Fruit fly (Drosophila melanogaster): ENCODE measurements around the gene meru.

meru gene

DNA sequence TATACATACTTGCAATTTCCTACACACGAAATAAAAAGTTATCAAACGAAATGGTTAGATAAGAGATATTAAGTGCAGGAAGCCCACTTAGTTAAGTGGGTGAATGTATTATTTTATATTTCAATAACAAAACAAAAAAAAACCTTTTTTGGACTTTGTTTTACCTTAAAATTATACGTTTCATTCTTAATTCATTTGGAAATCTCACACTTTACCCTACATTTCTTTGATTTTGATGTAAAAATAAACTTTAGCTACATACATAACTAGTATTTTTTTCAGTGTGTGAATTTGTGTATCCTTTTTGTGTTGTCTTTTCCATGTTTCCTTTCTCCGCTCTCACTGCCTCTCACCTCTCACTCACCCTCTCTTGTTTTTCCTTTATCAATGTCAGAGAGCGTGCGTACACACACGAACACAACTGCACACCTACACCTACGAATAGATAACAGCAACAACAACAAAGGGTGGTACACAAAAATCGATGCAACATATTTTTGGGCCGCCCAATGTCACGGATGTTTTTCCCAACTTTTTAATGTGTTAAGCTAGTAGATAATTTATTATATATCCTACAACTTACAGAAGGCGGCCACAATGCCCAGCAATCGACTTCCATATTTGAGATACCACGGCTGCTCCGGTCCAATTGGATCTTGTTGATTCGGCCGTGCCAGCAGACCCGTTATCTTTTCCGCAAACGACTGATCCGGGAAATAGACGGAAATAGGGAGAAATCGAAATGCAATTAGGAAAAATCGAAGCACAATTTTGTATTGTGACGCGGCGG, 28.3 kb downstream of the meru start (continued):
- TF ChIP-seq org-1 (GFP tag; optimal IDR thresholded peaks at IDR 0.05) (peak; percentile 67), CG18262 (tag; optimal IDR thresholded peaks at IDR 0.05) (peak; percentile 73), CG2712 (tag; optimal IDR thresholded peaks at IDR 0.05) (peak; percentile 82), fd96Cb (tag; optimal IDR thresholded peaks at IDR 0.05) (peak; percentile 71), CG17361 (GFP tag; IDR thresholded peaks at IDR 0.05) (peak; percentile 71), ash1 (GFP tag; optimal IDR thresholded peaks at IDR 0.05) (no peak), az2 (GFP tag; optimal IDR thresholded peaks at IDR 0.05) (peak; percentile 77), Atf6 (GFP tag; IDR thresholded peaks at IDR 0.05) (peak; percentile 48; the same call in 1 of the 2 replicates), prd (optimal IDR thresholded peaks at IDR 0.05) (no peak), prd (GFP tag; IDR thresholded peaks at IDR 0.05) (peak; percentile 58; the same call in 2 of the 3 replicates), CG7928 (GFP tag; optimal IDR thresholded peaks at IDR 0.05) (no peak), al (GFP tag; IDR thresholded peaks at IDR 0.05) (peak; percentile 42; the same call in 1 of the 2 replicates), CG1832 (GFP tag; optimal IDR thresholded peaks at IDR 0.05) (no peak), nau (GFP tag; optimal IDR thresholded peaks at IDR 0.05) (peak; percentile 36), kni (GFP tag; optimal IDR thresholded peaks at IDR 0.05) (no peak), sug (tag; optimal IDR thresholded peaks at IDR 0.05) (peak; percentile 53), CG4617 (GFP tag; optimal IDR thresholded peaks at IDR 0.05; ENCODE audit: borderline replicate concordance) (no peak), B-H1 (GFP tag; IDR thresholded peaks at IDR 0.05) (peak; percentile 36; the same call in 1 of the 3 replicates), BEAF-32 (GFP tag; optimal IDR thresholded peaks at IDR 0.05) (no peak), CG3163 (GFP tag; optimal IDR thresholded peaks at IDR 0.05) (no peak), CoRest (tag; optimal IDR thresholded peaks at IDR 0.05) (peak; percentile 77), CG12219 (GFP tag; optimal IDR thresholded peaks at IDR 0.05) (peak; percentile 29)

DNA sequence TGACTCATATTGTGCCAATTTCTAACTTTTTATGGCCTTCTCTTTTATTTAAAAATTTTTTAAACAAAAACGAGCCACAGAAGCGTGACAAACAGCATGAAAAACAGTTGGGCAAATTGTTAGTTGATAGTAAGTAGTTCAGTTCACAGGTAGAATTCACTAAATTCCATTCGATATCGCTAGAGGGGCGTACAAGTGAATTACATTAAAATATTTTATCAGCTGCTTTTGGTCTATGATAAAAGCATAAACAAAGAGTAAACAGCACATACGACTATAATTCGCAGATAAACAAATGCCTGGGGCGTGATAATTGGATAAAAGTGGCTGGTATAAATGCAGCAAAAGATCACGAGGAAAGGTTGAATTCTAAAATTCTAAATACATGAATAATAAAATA, 29.9 kb downstream of the meru start:
- peak; percentile 36 for TF ChIP-seq odd (GFP tag; optimal IDR thresholded peaks at IDR 0.05)
- TF ChIP-seq vnd (GFP tag; IDR thresholded peaks at IDR 0.05; ENCODE audit: partially characterized antibody) = no peak
- no peak for TF ChIP-seq ftz-f1 (GFP tag; optimal IDR thresholded peaks at IDR 0.05)
- TF ChIP-seq CG14441 (GFP tag; IDR thresholded peaks at IDR 0.05) = peak; percentile 35; the same call in 1 of the 2 replicates
- no peak for TF ChIP-seq lov (optimal IDR thresholded peaks at IDR 0.05)
- TF ChIP-seq lov (GFP tag; IDR thresholded peaks at IDR 0.05) = no peak
- no peak for TF ChIP-seq Poxn (GFP tag; IDR thresholded peaks at IDR 0.05)
- no peak for TF ChIP-seq CG7372 (GFP tag; IDR thresholded peaks at IDR 0.05)
- TF ChIP-seq nmo (GFP tag; optimal IDR thresholded peaks at IDR 0.05) = no peak
- peak; percentile 66 for TF ChIP-seq caup (GFP tag; optimal IDR thresholded peaks at IDR 0.05; ENCODE audit: severe bottlenecking)
- peak; percentile 79 for TF ChIP-seq lab (GFP tag; optimal IDR thresholded peaks at IDR 0.05)
- no peak for TF ChIP-seq CG18476 (GFP tag; optimal IDR thresholded peaks at IDR 0.05)
- no peak for TF ChIP-seq Hr78 (GFP tag; optimal IDR thresholded peaks at IDR 0.05)
- peak; percentile 66 for TF ChIP-seq Hmr (GFP tag; optimal IDR thresholded peaks at IDR 0.05)
- no peak for TF ChIP-seq Hr3 (GFP tag; optimal IDR thresholded peaks at IDR 0.05)
- no peak for TF ChIP-seq ATbp (GFP tag; optimal IDR thresholded peaks at IDR 0.05)
- TF ChIP-seq cas (GFP tag; IDR thresholded peaks at IDR 0.05) = no peak
- no peak for TF ChIP-seq slou (GFP tag; optimal IDR thresholded peaks at IDR 0.05)
- TF ChIP-seq CG12769 (tag; optimal IDR thresholded peaks at IDR 0.05) = peak; percentile 32
- no peak for TF ChIP-seq CG12155 (GFP tag; optimal IDR thresholded peaks at IDR 0.05)
- no peak for TF ChIP-seq CG1602 (GFP tag; optimal IDR thresholded peaks at IDR 0.05)
- no peak for TF ChIP-seq chif (GFP tag; optimal IDR thresholded peaks at IDR 0.05)
- TF ChIP-seq psq (GFP tag; optimal IDR thresholded peaks at IDR 0.05) = no peak
- no peak for TF ChIP-seq usp (GFP tag; optimal IDR thresholded peaks at IDR 0.05)
- peak; percentile 70 for TF ChIP-seq Fer1 (GFP tag; optimal IDR thresholded peaks at IDR 0.05)
- peak; percentile 48 for TF ChIP-seq CG15011 (GFP tag; optimal IDR thresholded peaks at IDR 0.05)
- TF ChIP-seq mirr (GFP tag; optimal IDR thresholded peaks at IDR 0.05) = peak; percentile 86
- TF ChIP-seq Dip3 (GFP tag; optimal IDR thresholded peaks at IDR 0.05) = no peak

Data from whole organism, embryonic.